Worm (Caenorhabditis elegans): ENCODE measurements around the gene C25D7.10.

ce11 chrV:15058965-15059364 is 8.3 kb upstream of the C25D7.10 start:
- TF ChIP-seq lin-26 (GFP tag; IDR thresholded peaks at IDR 0.05) (peak; percentile 60; the same call in 1 of the 2 replicates), ZK185.1 (tag; optimal IDR thresholded peaks at IDR 0.05; ENCODE audit: poor library complexity, severe bottlenecking) (no peak), rcor-1 (GFP tag; IDR thresholded peaks at IDR 0.05) (no peak), nhr-27 (tag; optimal IDR thresholded peaks at IDR 0.05) (no peak), sdz-38 (tag; optimal IDR thresholded peaks at IDR 0.05) (no peak), D2030.7 (GFP tag; IDR thresholded peaks at IDR 0.05) (no peak), zim-3 (tag; optimal IDR thresholded peaks at IDR 0.05) (no peak), atf-7 (tag; optimal IDR thresholded peaks at IDR 0.05) (no peak), ztf-25 (GFP tag; IDR thresholded peaks at IDR 0.05) (no peak), C17E4.6 (GFP tag; IDR thresholded peaks at IDR 0.05) (no peak), ceh-91 (GFP tag; IDR thresholded peaks at IDR 0.05) (no peak), unc-130 (GFP tag; optimal IDR thresholded peaks at IDR 0.05) (no peak), snpc-4 (GFP tag; optimal IDR thresholded peaks at IDR 0.05) (no peak), snpc-4 (tag; optimal IDR thresholded peaks at IDR 0.05) (no peak), chd-7 (tag; optimal IDR thresholded peaks at IDR 0.05) (no peak)

All from whole organism, young adult.